Worm (Caenorhabditis elegans): ENCODE results near the gene memo-1.

The memo-1 gene

DNA sequence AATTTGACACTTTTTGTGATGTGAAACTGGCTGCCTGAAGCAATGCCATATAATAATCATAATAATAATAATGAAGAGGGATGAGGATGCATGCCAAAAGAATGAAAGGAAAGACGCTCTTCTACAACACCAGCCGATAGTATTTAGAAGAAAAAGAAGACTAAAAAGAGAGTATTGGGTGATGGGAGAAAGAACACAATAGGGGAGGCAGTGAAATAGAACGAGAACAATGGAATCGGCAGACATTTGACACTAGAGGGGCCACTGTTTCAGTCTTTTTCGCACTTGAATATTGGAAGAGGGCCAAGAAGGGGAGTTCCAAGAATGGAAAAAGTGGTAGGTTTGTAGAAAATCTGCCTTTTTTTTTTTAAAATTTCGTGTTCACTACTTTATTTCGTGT is at the start of gene memo-1:
Gene memo-1 (minus strand): TSS at position 2 of the 400 bp plus-strand sequence.
- TF ChIP-seq sox-2 (GFP tag; IDR thresholded peaks at IDR 0.05) (peak; percentile 44), nfya-1 (tag; optimal IDR thresholded peaks at IDR 0.05) (no peak)

DNA sequence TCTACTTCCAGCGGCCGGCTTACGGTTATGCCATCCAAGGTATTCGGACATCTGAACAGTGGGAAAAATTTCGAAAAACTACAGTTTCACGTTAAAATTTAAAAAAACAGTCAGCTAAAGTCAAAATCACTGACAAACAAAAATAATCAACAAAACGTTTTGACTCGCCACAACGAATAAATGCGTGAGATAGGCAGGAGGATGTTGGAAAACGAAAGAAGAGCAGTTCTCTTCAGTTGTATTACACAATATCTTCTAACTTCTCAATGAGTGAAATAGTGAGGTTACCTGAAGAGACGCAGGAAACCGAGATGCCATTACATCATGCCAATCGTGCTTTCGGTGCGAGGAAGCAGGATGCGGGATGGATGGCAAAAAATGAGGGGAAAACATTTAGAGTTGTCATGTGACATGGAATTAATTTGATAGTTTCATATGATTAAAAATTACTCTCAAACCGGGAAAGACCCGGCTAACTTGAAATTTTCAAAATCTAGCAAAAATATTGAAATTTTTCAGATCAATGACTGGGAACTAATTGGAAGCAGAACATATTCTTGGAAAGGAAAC is 46.9 kb upstream of the memo-1 start, which contains the start of gene F40A3.6:
Gene F40A3.6 (minus strand): TSS at position 51 of the 570 bp plus-strand sequence.
- TF ChIP-seq ama-1 (optimal IDR thresholded peaks at IDR 0.05) (no peak), ets-4 (tag; optimal IDR thresholded peaks at IDR 0.05) (no peak), K09A11.1 (tag; optimal IDR thresholded peaks at IDR 0.05; ENCODE audit: insufficient read depth) (no peak), sdc-2 (tag; optimal IDR thresholded peaks at IDR 0.05) (no peak), hlh-8 (tag; optimal IDR thresholded peaks at IDR 0.05) (no peak), ztf-16 (tag; optimal IDR thresholded peaks at IDR 0.05) (no peak), pha-2 (tag; optimal IDR thresholded peaks at IDR 0.05) (no peak), lim-6 (tag; optimal IDR thresholded peaks at IDR 0.05) (no peak), hlh-30 (tag; optimal IDR thresholded peaks at IDR 0.05; ENCODE audit: insufficient read depth) (no peak), nhr-11 (tag; optimal IDR thresholded peaks at IDR 0.05) (no peak), sox-4 (tag; optimal IDR thresholded peaks at IDR 0.05) (no peak), eyg-1 (tag; optimal IDR thresholded peaks at IDR 0.05) (no peak), unc-55 (GFP tag; optimal IDR thresholded peaks at IDR 0.05) (no peak)

DNA sequence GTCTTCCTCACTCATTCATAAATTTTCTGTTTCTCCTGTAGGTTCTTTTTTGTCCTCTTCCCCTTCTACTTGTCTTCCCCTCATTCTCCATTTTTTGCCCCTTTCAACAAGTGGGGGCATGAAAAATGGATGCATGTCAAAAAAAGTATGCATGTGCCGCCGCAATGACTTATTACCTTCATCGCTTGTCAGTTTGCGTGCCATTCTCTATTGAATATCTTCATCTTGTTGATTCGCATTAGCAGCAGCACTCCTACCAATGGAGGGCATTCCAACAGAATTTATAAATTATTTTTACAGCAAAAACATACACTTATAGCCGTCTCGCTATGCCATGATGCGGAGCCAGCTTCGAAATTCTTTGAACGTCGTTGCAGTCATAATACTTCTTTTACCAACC is 44.3 kb upstream of the memo-1 start, which contains the start of gene F40A3.1:
Gene F40A3.1 (plus strand): TSS at position 301 of the 400 bp plus-strand sequence.
- no peak for TF ChIP-seq hlh-30 (tag; optimal IDR thresholded peaks at IDR 0.05; ENCODE audit: insufficient read depth)
- no peak for TF ChIP-seq ztf-16 (tag; optimal IDR thresholded peaks at IDR 0.05)
- TF ChIP-seq ceh-18 (tag; optimal IDR thresholded peaks at IDR 0.05), result no peak
- no peak for TF ChIP-seq Y22D7AL.16 (tag; optimal IDR thresholded peaks at IDR 0.05)
- TF ChIP-seq lin-11 (tag; optimal IDR thresholded peaks at IDR 0.05), result no peak

DNA sequence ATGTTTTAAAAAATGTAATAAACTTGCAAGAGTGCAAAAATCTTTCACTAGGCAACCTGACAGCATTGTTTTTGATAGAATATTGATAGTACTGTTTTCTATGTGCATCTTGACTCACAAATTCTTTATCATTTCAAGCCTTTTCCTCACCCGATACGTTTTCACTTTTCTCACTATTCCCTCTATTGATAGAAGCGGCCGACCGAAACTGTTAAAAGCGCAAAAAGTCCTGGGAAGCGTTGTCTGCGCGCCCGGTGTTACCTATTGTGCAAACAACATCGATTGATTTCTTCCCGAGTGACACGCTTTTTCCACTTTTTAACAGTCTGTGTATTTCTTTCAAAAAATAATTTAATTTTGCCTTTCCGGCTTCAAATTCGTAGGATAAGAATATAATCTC is 41.1 kb upstream of the memo-1 start:
- TF ChIP-seq pha-2 (tag; optimal IDR thresholded peaks at IDR 0.05) (no peak), ceh-24 (tag; optimal IDR thresholded peaks at IDR 0.05) (no peak), unc-42 (tag; optimal IDR thresholded peaks at IDR 0.05) (no peak), ceh-30 (tag; optimal IDR thresholded peaks at IDR 0.05) (no peak), npax-4 (tag; optimal IDR thresholded peaks at IDR 0.05) (no peak)

DNA sequence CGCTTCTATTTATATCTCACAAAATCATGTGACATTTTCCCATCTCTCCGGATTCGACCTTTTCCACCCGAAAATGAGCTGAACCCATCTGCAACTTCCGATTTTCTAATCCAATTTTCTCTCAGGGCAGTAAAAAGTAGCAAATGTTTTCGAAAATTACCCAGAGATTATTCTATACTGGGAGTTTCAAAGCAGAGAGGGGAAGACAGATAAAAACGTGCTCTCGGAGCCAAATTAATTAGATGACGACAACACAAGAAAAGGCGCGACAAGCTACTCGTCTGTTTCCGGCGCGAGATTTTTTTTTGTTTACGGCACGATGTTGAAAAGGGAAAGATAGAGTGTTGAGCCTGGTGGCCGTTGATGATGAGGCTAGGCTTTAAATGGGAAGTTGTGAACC is 37.5 kb upstream of the memo-1 start:
- TF ChIP-seq K02D7.2 (tag; optimal IDR thresholded peaks at IDR 0.05) (no peak), F13H6.1 (tag; optimal IDR thresholded peaks at IDR 0.05) (no peak), fkh-10 (GFP tag; optimal IDR thresholded peaks at IDR 0.05) (no peak), fkh-6 (tag; optimal IDR thresholded peaks at IDR 0.05) (no peak), ceh-31 (tag; optimal IDR thresholded peaks at IDR 0.05) (no peak)

DNA sequence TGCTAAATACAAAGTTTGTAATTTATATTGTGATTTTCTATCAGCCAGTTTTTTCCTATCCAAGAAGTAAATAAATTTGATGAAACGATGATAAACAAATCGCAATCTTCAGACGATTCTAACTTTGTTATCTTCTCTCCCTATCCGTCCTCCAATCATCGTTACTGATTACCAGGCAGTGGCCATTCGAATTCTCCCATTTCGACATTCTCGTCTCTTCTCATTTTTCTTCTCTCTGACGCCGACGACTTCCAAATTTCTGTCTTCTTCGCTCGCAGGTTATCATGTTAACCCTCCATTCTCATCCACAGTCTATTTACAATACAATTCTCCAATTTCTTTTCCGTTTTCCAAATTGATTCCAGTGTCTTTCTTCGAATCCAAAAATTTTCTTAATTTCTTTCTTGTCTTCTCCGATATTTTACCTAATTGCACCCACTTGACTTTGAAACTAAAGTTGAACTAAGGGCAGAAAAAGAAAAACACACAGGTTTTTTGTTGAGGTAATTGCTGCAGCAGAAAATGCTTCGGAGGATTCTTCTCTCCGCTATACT is 31.5 kb upstream of the memo-1 start, which contains the start of gene F40A3.2:
Gene F40A3.2 (plus strand): TSS at position 504 of the 554 bp plus-strand sequence.
- no peak for TF ChIP-seq nfya-1 (tag; optimal IDR thresholded peaks at IDR 0.05)
- TF ChIP-seq hlh-8 (tag; optimal IDR thresholded peaks at IDR 0.05), result no peak
- no peak for TF ChIP-seq unc-86 (tag; optimal IDR thresholded peaks at IDR 0.05)
- no peak for TF ChIP-seq unc-55 (GFP tag; optimal IDR thresholded peaks at IDR 0.05)
- TF ChIP-seq mec-3 (tag; optimal IDR thresholded peaks at IDR 0.05; ENCODE audit: borderline replicate concordance), result no peak
- no peak for TF ChIP-seq ceh-14 (tag; optimal IDR thresholded peaks at IDR 0.05)
- no peak for TF ChIP-seq che-1 (tag; optimal IDR thresholded peaks at IDR 0.05)
- TF ChIP-seq sox-2 (GFP tag; IDR thresholded peaks at IDR 0.05), result no peak
- TF ChIP-seq T23F11.4 (GFP tag; optimal IDR thresholded peaks at IDR 0.05), result no peak
- no peak for TF ChIP-seq ets-4 (tag; optimal IDR thresholded peaks at IDR 0.05)
- no peak for TF ChIP-seq pag-3 (tag; optimal IDR thresholded peaks at IDR 0.05; ENCODE audit: borderline replicate concordance)
- TF ChIP-seq K09A11.1 (tag; optimal IDR thresholded peaks at IDR 0.05; ENCODE audit: insufficient read depth), result no peak
- no peak for TF ChIP-seq syd-9 (tag; optimal IDR thresholded peaks at IDR 0.05)
- TF ChIP-seq fkh-10 (GFP tag; optimal IDR thresholded peaks at IDR 0.05), result no peak
- TF ChIP-seq ceh-22 (tag; optimal IDR thresholded peaks at IDR 0.05), result no peak
- no peak for TF ChIP-seq ceh-18 (tag; optimal IDR thresholded peaks at IDR 0.05)
- TF ChIP-seq tbx-2 (tag; optimal IDR thresholded peaks at IDR 0.05), result no peak
- no peak for TF ChIP-seq C38D4.7 (GFP tag; optimal IDR thresholded peaks at IDR 0.05)
- TF ChIP-seq dve-1 (tag; optimal IDR thresholded peaks at IDR 0.05), result no peak
